Worm (Caenorhabditis elegans) whole organism, L1 larva: ENCODE data around the gene ins-5.

Experiments used
- Y116A8C.19 ChIP-seq: sonication (generic microtip); optimal IDR thresholded peaks from 2 replicates; lab custom pipeline; 2016; ENCODE audit warnings: missing compliant biosample characterization, missing genetic modification characterization, borderline replicate concordance
- ceh-82 ChIP-seq, 3 experiments: fragments of 150-350 bp in 1 of 3; sonication (generic microtip) in 2 of 3; optimal IDR thresholded peaks; 2 replicates each; lab custom pipeline; 2014 to 2017; ENCODE audit warnings: missing biosample characterization in 3 of 3, missing genetic modification characterization in 3 of 3
- egl-13 ChIP-seq: sonication (generic microtip); optimal IDR thresholded peaks from 2 replicates; lab custom pipeline; 2016; ENCODE audit warnings: missing genotype, missing genetic modification reagents, missing genetic modification characterization, missing compliant biosample characterization
- elt-2 ChIP-seq: sonication (generic microtip); optimal IDR thresholded peaks from 2 replicates; lab custom pipeline; 2016; ENCODE audit warnings: missing genetic modification characterization, mild to moderate bottlenecking, inconsistent platforms, missing compliant biosample characterization, missing genetic modification reagents
- elt-3 ChIP-seq, 6 experiments: fragments of 150-350 bp in 1 of 6; sonication (generic microtip); optimal IDR thresholded peaks; 2 replicates each; lab custom pipeline; 2017 to 2018; ENCODE audit warnings: missing biosample characterization in 6 of 6, missing genetic modification characterization in 6 of 6, inconsistent platforms in 1 of 6
- fkh-10 ChIP-seq: sonication (generic microtip); optimal IDR thresholded peaks from 2 replicates; lab custom pipeline; 2017; ENCODE audit warnings: missing biosample characterization, missing genetic modification reagents, missing genetic modification characterization
- fkh-8 ChIP-seq: sonication (generic microtip); optimal IDR thresholded peaks from 2 replicates; lab custom pipeline; 2016; ENCODE audit warnings: mild to moderate bottlenecking, missing genetic modification characterization, missing compliant biosample characterization
- hpl-2 ChIP-seq: fragments of 150-350 bp; optimal IDR thresholded peaks from 2 replicates; lab custom pipeline; 2014; ENCODE audit warnings: missing biosample characterization, missing genetic modification reagents, missing genetic modification characterization
- lin-15B ChIP-seq: fragments of 150-350 bp; sonication (generic microtip); optimal IDR thresholded peaks from 3 replicates; lab custom pipeline; 2014; ENCODE audit warnings: missing biosample characterization, missing genetic modification characterization
- lin-35 ChIP-seq, 2 experiments: fragments of 150-350 bp; optimal IDR thresholded peaks; 2 replicates each; lab custom pipeline; 2014; ENCODE audit warnings: missing biosample characterization in 2 of 2, missing genetic modification characterization in 2 of 2, missing genetic modification reagents in 2 of 2
- mdl-1 ChIP-seq, 2 experiments: fragments of 150-350 bp; optimal IDR thresholded peaks; 2 replicates each; lab custom pipeline; 2014 to 2017; ENCODE audit warnings: missing biosample characterization in 2 of 2, missing genetic modification characterization in 2 of 2, inconsistent platforms in 1 of 2
- mep-1 ChIP-seq: fragments of 150-350 bp; optimal IDR thresholded peaks from 2 replicates; lab custom pipeline; 2014; ENCODE audit warnings: missing biosample characterization, missing genetic modification characterization
- nhr-19 ChIP-seq: fragments of 200-800 bp; sonication (Bioruptor generic); conservative IDR thresholded peaks from 2 replicates; pipeline ENCODE4 v1.3.6; 2022; ENCODE audit warnings: missing genetic modification characterization, missing compliant biosample characterization
- nhr-20 ChIP-seq: sonication (generic microtip); optimal IDR thresholded peaks from 2 replicates; lab custom pipeline; 2016; ENCODE audit warnings: mild to moderate bottlenecking, missing genetic modification characterization, missing compliant biosample characterization
- nhr-47 ChIP-seq: sonication (generic microtip); optimal IDR thresholded peaks from 2 replicates; lab custom pipeline; 2016; ENCODE audit warnings: mild to moderate bottlenecking, missing genetic modification characterization, moderate library complexity, missing compliant biosample characterization
- nhr-90 ChIP-seq: sonication (generic microtip); optimal IDR thresholded peaks from 2 replicates; lab custom pipeline; 2016; ENCODE audit warnings: mild to moderate bottlenecking, missing genetic modification characterization, missing compliant biosample characterization; ENCODE audit not compliant: poor library complexity
- pax-3 ChIP-seq: fragments of 200-800 bp; sonication (Bioruptor generic); optimal IDR thresholded peaks from 2 replicates; lab custom pipeline; 2018; ENCODE audit warnings: mild to moderate bottlenecking, missing genetic modification characterization, moderate library complexity, missing compliant biosample characterization
- skn-1 ChIP-seq: fragments of 150-350 bp; optimal IDR thresholded peaks from 2 replicates; lab custom pipeline; 2014; ENCODE audit warnings: missing biosample characterization, missing genetic modification characterization
- snpc-4 ChIP-seq: fragments of 150-350 bp; optimal IDR thresholded peaks from 2 replicates; lab custom pipeline; 2014; ENCODE audit warnings: missing biosample characterization, missing genetic modification characterization
- unc-130 ChIP-seq: fragments of 150-350 bp; optimal IDR thresholded peaks from 2 replicates; lab custom pipeline; 2017; ENCODE audit warnings: missing biosample characterization, missing genetic modification characterization, inconsistent platforms
- ztf-4 ChIP-seq: fragments of 150-350 bp; optimal IDR thresholded peaks from 2 replicates; lab custom pipeline; 2014; ENCODE audit warnings: missing biosample characterization, missing genetic modification characterization

ins-5 gene

ce11 chrII:6047639-6048159 is 50.3 kb downstream of the ins-5 start, which contains the start of the genes R12C12.6 and ran-5 (continued):
- peak; percentile 88 for TF ChIP-seq nhr-20 (tag; lab: Kevin White, UChicago)
- peak; percentile 88 for TF ChIP-seq nhr-90 (tag; lab: Kevin White, UChicago)
- peak; percentile 93 for TF ChIP-seq mep-1
- TF ChIP-seq snpc-4 (tag; lab: Kevin White, UChicago) = peak; percentile 83
- TF ChIP-seq nhr-19 (GFP tag; lab: Robert Waterston, UW) = peak; percentile 87
- TF ChIP-seq fkh-8 (tag; lab: Kevin White, UChicago) = peak; percentile 69
- TF ChIP-seq Y116A8C.19 (tag; lab: Kevin White, UChicago) = no peak
- peak; percentile 75 for TF ChIP-seq elt-2 (tag; lab: Kevin White, UChicago)
- peak; percentile 62 for TF ChIP-seq ztf-4 (tag; lab: Kevin White, UChicago)
- peak; percentile 90 for TF ChIP-seq nhr-47
- TF ChIP-seq ceh-82 (tag; optimal IDR thresholded peaks at IDR 0.05; lab: Kevin White, UChicago) = peak; percentile 82 to 91 (median 87)
- no peak for TF ChIP-seq pax-3 (tag; lab: Kevin White, UChicago)
- TF ChIP-seq hpl-2 = peak; percentile 24
- peak; percentile 79 for TF ChIP-seq egl-13 (tag; lab: Kevin White, UChicago)
- peak; percentile 83 to 86 for TF ChIP-seq lin-35 (GFP tag; optimal IDR thresholded peaks at IDR 0.05; lab: Kevin White, UChicago)
- no peak for TF ChIP-seq unc-130 (tag; lab: Kevin White, UChicago)
- TF ChIP-seq skn-1 = peak; percentile 63
- TF ChIP-seq lin-15B = peak; percentile 68
- TF ChIP-seq mdl-1 (tag; optimal IDR thresholded peaks at IDR 0.05; lab: Kevin White, UChicago) = peak in 1 of 2 experiments; percentile 65
- TF ChIP-seq fkh-10 (GFP tag; lab: Kevin White, UChicago) = peak; percentile 32
- peak in 2 of 6 experiments; percentile 33 to 78 for TF ChIP-seq elt-3 (tag; optimal IDR thresholded peaks at IDR 0.05; lab: Kevin White, UChicago)
